Fruit fly (Drosophila melanogaster) whole organism: ENCODE data around the gene dbo.
A peak's percentile ranks its signal among the peaks of the same experiment; 100 is the strongest.

Source experiments
- CG8478 ChIP-seq: fragments of >200 bp; optimal IDR thresholded peaks from 2 replicates; lab custom pipeline; 2018; ENCODE audit warnings: inconsistent platforms
- Dll ChIP-seq: fragments of >200 bp; optimal IDR thresholded peaks from 2 replicates; lab custom pipeline; 2017
- EcR ChIP-seq, 2 experiments: fragments of >200 bp; optimal IDR thresholded peaks; 2 replicates each; lab custom pipeline; 2017; ENCODE audit warnings: missing biosample characterization in 2 of 2, missing genetic modification characterization in 2 of 2, missing genetic modification reagents in 2 of 2
- pan ChIP-seq: fragments of >200 bp; optimal IDR thresholded peaks from 2 replicates; lab custom pipeline; 2017
- psq ChIP-seq: fragments of >200 bp; optimal IDR thresholded peaks from 2 replicates; lab custom pipeline; 2017
- usp ChIP-seq: fragments of >200 bp; optimal IDR thresholded peaks from 2 replicates; lab custom pipeline; 2017; ENCODE audit warnings: missing biosample characterization, missing genetic modification characterization, mixed read lengths

Gene dbo

DNA sequence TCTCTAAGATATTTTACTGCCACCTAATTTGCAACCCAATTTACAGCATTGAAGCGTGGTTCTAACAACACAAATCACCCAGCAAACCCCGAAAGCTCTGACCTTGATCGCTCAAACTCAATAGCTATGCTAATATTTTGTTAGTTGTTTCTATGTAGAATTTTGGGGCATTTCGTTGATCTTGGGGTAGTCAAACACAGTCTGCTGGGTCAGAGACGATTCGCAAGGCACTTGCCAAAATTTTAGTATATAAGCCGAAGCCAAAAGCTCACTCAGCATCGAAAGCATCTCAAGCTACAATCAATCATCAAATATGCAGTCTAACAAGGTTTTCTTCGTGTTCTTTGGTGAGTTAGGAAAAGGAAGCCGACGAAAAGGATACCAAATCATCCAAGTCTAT, 17.5 kb upstream of the dbo start, which contains the start of gene CG13445:
Gene CG13445, plus strand, starts transcription at position 301 of the 400 bp plus-strand sequence.
- TF ChIP-seq pan (lab: Kevin White, UChicago) (no peak), usp (GFP tag; lab: Kevin White, UChicago) (no peak), EcR (GFP tag; optimal IDR thresholded peaks at IDR 0.05; lab: Kevin White, UChicago) (no peak), psq (lab: Kevin White, UChicago) (no peak), Dll (lab: Kevin White, UChicago) (no peak), CG8478 (lab: Kevin White, UChicago) (no peak)

DNA sequence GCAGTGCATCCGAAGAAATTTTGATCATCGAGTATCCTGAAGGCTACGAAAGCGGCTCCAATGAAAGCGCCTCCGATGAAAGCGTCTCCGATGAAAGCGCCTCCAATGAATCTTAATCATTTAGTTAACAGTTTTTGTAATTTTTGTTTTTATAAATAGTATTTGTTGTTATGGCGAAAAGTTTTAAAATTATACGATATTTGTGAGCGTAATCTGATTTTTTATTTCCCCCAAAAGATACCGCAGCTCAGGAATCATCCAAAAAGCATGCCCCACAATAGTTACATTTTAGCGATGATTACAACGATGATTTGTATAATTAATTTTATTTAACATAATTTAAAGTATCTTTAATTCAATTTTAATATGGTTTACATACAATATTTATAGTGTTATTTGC, 16.9 kb upstream of the dbo start:
- TF ChIP-seq CG8478 (lab: Kevin White, UChicago) (no peak), pan (lab: Kevin White, UChicago) (no peak), Dll (lab: Kevin White, UChicago) (no peak), usp (GFP tag; lab: Kevin White, UChicago) (no peak), EcR (GFP tag; optimal IDR thresholded peaks at IDR 0.05; lab: Kevin White, UChicago) (no peak), psq (lab: Kevin White, UChicago) (no peak)

DNA sequence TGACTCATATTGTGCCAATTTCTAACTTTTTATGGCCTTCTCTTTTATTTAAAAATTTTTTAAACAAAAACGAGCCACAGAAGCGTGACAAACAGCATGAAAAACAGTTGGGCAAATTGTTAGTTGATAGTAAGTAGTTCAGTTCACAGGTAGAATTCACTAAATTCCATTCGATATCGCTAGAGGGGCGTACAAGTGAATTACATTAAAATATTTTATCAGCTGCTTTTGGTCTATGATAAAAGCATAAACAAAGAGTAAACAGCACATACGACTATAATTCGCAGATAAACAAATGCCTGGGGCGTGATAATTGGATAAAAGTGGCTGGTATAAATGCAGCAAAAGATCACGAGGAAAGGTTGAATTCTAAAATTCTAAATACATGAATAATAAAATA, 12.7 kb upstream of the dbo start:
- TF ChIP-seq pan (lab: Kevin White, UChicago) (no peak), psq (lab: Kevin White, UChicago) (no peak), EcR (GFP tag; optimal IDR thresholded peaks at IDR 0.05; lab: Kevin White, UChicago) (no peak), Dll (lab: Kevin White, UChicago) (no peak), CG8478 (lab: Kevin White, UChicago) (no peak), usp (GFP tag; lab: Kevin White, UChicago) (no peak)

DNA sequence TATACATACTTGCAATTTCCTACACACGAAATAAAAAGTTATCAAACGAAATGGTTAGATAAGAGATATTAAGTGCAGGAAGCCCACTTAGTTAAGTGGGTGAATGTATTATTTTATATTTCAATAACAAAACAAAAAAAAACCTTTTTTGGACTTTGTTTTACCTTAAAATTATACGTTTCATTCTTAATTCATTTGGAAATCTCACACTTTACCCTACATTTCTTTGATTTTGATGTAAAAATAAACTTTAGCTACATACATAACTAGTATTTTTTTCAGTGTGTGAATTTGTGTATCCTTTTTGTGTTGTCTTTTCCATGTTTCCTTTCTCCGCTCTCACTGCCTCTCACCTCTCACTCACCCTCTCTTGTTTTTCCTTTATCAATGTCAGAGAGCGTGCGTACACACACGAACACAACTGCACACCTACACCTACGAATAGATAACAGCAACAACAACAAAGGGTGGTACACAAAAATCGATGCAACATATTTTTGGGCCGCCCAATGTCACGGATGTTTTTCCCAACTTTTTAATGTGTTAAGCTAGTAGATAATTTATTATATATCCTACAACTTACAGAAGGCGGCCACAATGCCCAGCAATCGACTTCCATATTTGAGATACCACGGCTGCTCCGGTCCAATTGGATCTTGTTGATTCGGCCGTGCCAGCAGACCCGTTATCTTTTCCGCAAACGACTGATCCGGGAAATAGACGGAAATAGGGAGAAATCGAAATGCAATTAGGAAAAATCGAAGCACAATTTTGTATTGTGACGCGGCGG, 11.1 kb upstream of the dbo start:
- no peak for TF ChIP-seq psq (lab: Kevin White, UChicago)
- peak; percentile 34 for TF ChIP-seq CG8478 (lab: Kevin White, UChicago)

DNA sequence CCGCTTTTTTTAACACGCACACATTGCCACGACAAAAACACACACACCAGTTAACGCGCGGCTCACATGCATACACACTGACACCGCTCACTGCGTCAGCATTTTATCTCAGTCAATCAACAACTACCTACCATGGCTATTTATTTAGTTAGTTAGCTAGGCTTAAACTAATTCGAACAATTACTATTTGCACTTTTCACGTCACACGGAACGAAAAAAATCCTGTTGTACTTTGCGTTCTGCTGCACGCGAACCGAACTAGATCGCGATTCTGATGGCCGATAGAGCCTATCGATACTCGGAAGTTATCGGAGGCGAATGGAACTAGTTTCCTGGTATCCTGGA, 10.6 kb upstream of the dbo start, which contains the start of gene fwe:
Gene fwe, minus strand, starts transcription at position 268 of the 345 bp plus-strand sequence.
- no peak for TF ChIP-seq CG8478 (lab: Kevin White, UChicago)

DNA sequence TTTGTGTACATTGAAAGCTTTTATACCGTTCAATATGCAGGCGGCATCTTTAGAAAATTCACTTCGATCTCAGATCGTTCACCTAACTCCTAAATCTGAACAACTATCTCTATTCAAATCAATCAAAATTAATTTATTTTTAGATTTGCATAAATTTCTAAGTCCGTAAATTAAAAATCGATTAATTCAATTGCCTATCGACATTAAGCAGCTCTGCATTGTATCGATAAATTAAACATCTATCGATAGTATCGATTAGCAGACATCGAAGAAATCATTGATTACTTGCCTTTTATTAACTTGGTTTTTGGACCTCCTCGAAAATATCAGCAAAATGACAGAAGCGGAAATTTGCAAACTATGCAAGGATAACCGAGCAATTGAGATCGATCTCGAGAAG, 10.0 kb upstream of the dbo start, which contains the start of gene CkIIalpha-i1:
Gene CkIIalpha-i1, plus strand, starts transcription at position 266 of the 400 bp plus-strand sequence.
- TF ChIP-seq EcR (GFP tag; optimal IDR thresholded peaks at IDR 0.05; lab: Kevin White, UChicago) (no peak), psq (lab: Kevin White, UChicago) (no peak), pan (lab: Kevin White, UChicago) (no peak), CG8478 (lab: Kevin White, UChicago) (no peak), Dll (lab: Kevin White, UChicago) (no peak), usp (GFP tag; lab: Kevin White, UChicago) (no peak)

DNA sequence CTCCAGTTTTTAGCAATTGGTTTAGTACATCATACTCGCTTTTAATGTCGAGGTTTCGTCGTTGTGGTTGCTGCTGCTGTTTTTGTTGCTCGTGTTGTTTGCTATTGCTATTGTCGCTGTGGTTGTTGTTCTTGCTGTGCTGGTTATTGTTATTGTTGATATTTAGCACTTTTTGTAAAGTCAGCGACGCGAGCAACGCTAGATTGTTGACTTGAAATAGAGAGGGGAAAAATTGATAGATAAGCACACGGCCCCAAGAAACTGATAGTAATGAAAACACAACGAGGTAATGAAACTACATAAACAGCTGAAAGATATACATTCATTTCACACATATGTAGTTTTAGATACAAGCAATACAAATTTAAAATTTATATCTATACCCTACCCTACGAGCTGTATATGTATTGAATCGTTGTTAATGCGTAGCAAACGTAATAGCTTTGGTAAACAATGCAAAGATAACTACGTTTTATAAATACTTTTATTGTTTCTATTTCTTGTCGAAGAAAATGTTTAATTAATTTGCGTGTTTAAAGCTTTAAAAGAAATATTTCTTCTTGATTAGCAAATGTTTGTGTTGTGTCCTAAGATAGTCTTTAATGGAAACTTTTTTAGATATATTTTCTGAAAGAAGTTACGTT, 2.8 kb upstream of the dbo start:
- TF ChIP-seq psq (lab: Kevin White, UChicago), result no peak
- TF ChIP-seq EcR (GFP tag; optimal IDR thresholded peaks at IDR 0.05; lab: Kevin White, UChicago), result no peak
- no peak for TF ChIP-seq CG8478 (lab: Kevin White, UChicago)
- TF ChIP-seq pan (lab: Kevin White, UChicago), result no peak
- TF ChIP-seq Dll (lab: Kevin White, UChicago), result no peak
- no peak for TF ChIP-seq usp (GFP tag; lab: Kevin White, UChicago)

DNA sequence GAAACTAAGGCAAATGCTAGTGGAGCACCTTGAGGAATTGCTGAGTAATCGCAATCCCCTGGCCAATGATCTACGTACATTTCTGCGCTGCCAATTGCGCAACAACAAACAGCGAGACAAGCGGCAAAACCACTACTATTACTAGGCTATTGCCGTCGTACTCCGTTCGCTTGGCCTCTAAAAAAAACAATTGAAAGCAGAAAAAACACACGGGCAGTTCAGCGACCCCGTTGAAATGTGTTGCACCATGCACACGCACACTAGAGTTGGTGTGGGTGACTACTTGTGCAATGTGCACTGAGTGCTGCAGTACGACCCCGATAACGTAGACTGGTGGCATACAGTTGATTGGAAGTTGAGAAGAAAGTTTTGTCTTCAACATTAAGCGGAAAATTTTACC, 2.2 kb upstream of the dbo start:
- TF ChIP-seq psq (lab: Kevin White, UChicago) (no peak), pan (lab: Kevin White, UChicago) (no peak), EcR (GFP tag; optimal IDR thresholded peaks at IDR 0.05; lab: Kevin White, UChicago) (peak; percentile 49 to 97), CG8478 (lab: Kevin White, UChicago) (no peak), usp (GFP tag; lab: Kevin White, UChicago) (no peak), Dll (lab: Kevin White, UChicago) (no peak)

DNA sequence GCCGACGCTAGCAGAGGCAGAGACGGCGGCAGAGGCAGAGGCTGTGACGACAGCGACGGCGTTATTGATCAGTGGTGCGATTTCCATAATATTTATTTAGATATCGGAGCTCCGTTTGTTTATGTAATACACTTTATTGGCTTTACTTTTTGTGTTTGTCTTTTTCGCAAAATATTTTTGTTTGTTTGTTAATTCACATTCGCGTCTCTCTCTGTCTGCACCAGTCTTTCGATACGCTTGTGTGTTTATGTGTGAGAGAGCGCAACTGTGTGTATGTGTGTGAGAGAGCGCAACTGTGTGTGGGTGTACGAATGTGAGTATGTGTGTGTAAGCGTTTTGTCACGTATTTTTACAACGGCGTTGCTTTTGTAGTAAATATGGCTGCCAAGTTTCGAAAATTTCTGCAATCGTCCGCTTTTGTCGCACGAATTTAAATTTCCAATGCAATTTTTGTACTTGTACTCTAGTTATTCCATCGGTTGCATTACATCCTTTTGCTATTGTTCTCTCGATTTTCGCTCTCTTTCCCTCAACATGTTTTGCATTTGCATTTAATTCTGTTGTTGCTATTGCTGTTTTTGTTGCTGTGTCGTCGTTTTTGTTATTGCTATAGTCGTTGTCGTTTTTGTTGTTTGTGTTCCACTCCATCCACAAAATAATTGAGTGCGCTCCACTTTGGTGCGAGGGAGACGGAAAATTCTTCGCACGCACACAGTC, 1.0 kb upstream of the dbo start:
- TF ChIP-seq usp (GFP tag; lab: Kevin White, UChicago) (no peak), EcR (GFP tag; optimal IDR thresholded peaks at IDR 0.05; lab: Kevin White, UChicago) (peak in 1 of 2 experiments; percentile 5), Dll (lab: Kevin White, UChicago) (no peak), pan (lab: Kevin White, UChicago) (no peak), CG8478 (lab: Kevin White, UChicago) (peak; percentile 76), psq (lab: Kevin White, UChicago) (no peak)

DNA sequence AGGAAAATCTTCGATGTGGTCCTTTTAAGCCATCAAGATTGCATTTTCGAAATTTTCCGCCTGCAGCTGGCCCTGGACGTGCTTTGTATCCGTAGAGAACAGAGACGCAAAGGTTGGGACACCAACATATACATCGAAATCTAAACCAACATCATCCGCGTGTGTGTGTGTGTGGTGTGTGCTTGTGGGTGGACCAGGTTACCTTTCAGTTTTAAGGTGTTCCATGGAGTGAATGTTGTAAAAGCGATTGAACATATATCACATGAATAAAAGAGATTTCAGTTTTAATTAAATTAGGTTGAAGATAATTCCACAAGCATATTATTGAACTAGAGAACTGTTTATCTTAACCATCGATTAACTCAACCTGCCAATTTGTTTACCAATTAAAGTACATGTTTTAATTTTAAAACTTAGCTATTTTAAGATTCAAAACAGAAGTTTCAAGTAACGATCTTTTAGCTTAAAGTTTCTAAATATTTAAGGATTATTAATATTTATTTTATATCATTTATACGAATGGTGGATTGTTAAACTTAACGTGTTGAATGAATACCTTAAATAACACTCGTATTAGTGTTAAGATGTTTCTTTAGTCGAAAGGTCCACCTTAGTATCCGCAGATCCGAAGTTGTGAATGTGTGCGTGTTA, 422 bp downstream of the dbo start:
- TF ChIP-seq EcR (GFP tag; optimal IDR thresholded peaks at IDR 0.05; lab: Kevin White, UChicago) (no peak), usp (GFP tag; lab: Kevin White, UChicago) (no peak), psq (lab: Kevin White, UChicago) (no peak), CG8478 (lab: Kevin White, UChicago) (no peak), Dll (lab: Kevin White, UChicago) (no peak), pan (lab: Kevin White, UChicago) (no peak)
